Worm (Caenorhabditis elegans) whole organism, midembryonic: ENCODE data around the gene unc-116.

Experiments
- T22C8.4 ChIP-seq: fragments of 200-800 bp; sonication (Bioruptor generic); IDR thresholded peaks from 2 replicates; pipeline ENCODE4 v1.3.6; 2022; ENCODE audit warnings: missing genetic modification characterization, missing compliant biosample characterization
- cog-1 ChIP-seq: sonication (generic microtip); optimal IDR thresholded peaks from 2 replicates; lab custom pipeline; 2016; ENCODE audit warnings: missing genetic modification characterization, missing compliant biosample characterization
- flt-1 ChIP-seq: fragments of 200-800 bp; sonication (Bioruptor generic); IDR thresholded peaks from 2 replicates; pipeline ENCODE4 v1.3.6; 2022; ENCODE audit warnings: missing genetic modification characterization, missing compliant biosample characterization
- klf-2 ChIP-seq: fragments of 200-800 bp; sonication (Bioruptor generic); conservative IDR thresholded peaks from 2 replicates; pipeline ENCODE4 v1.3.6; 2022; ENCODE audit warnings: missing genetic modification reagents, missing genetic modification characterization, missing compliant biosample characterization
- med-1 ChIP-seq: sonication (generic microtip); optimal IDR thresholded peaks from 2 replicates; lab custom pipeline; 2017; ENCODE audit warnings: missing genetic modification characterization, mild to moderate bottlenecking, missing compliant biosample characterization, antibody characterized with exemption, missing genetic modification reagents; ENCODE audit not compliant: insufficient read depth
- ref-1 ChIP-seq: fragments of 200-800 bp; sonication (Bioruptor generic); conservative IDR thresholded peaks from 2 replicates; pipeline ENCODE4 v1.3.6; 2022; ENCODE audit warnings: missing genetic modification reagents, missing genetic modification characterization, missing compliant biosample characterization
- tab-1 ChIP-seq: fragments of 200-800 bp; sonication (Bioruptor generic); IDR thresholded peaks from 2 replicates; pipeline ENCODE4 v1.3.6; 2022; ENCODE audit warnings: missing genetic modification characterization, missing compliant biosample characterization
- ztf-23 ChIP-seq: fragments of 200-800 bp; sonication (Bioruptor generic); IDR thresholded peaks from 2 replicates; pipeline ENCODE4 v1.3.6; 2022; ENCODE audit warnings: missing genetic modification reagents, missing genetic modification characterization, missing compliant biosample characterization
- ztf-29 ChIP-seq: fragments of 200-800 bp; sonication (Bioruptor generic); IDR thresholded peaks from 2 replicates; pipeline ENCODE4 v1.3.6; 2022; ENCODE audit warnings: missing genetic modification reagents, missing genetic modification characterization, missing compliant biosample characterization

unc-116 gene

DNA sequence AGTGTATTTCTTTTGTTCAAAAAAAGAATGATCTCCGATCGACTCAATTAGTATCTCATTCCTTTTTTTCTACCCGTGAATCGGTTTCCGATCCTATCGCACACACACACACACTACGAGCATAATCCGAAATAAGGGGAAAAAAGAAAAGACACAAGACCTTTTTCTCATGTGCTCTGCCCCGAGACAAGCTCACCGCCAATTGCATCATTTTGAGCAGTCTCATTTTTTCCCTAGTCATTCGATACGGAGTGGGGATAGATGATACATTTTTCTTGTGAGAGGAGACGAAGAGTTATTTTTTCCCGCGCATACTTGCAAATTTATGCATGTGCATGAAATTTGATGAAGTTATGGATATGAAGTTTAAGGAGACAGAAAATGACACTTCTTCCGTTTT is 37.3 kb upstream of the unc-116 start:
- TF ChIP-seq ztf-29 = no peak
- no peak for TF ChIP-seq klf-2 (GFP tag; lab: Robert Waterston, UW)
- TF ChIP-seq med-1 = no peak
- no peak for TF ChIP-seq ztf-23
- TF ChIP-seq flt-1 (GFP tag; lab: Robert Waterston, UW) = no peak
- no peak for TF ChIP-seq T22C8.4 (GFP tag; lab: Robert Waterston, UW)
- no peak for TF ChIP-seq ref-1 (GFP tag; lab: Robert Waterston, UW)
- TF ChIP-seq tab-1 = no peak
- no peak for TF ChIP-seq cog-1

DNA sequence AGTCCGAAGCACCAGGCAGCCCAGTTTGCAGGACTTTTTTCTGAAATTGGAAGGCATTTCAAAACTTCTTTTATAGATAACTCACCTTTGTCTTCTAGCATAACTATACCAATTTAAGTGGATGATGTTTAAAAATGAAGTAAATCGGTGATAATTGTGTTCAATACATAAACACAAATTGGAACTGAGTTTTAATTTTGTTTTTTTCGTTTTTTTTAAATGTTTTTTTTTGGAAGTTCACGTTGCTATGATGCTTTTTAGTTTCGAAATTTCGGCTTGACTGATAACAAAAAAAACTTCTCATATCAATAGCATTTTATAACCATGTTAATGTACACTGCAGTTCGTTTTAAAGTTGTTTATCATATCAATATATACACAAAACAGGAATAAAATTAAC is 34.6 kb upstream of the unc-116 start, which contains the start of gene ZK353.4:
Gene ZK353.4, minus strand, starts transcription at position 101 of the 400 bp plus-strand sequence.
- TF ChIP-seq tab-1 = no peak
- TF ChIP-seq ztf-23 = no peak
- no peak for TF ChIP-seq flt-1 (GFP tag; lab: Robert Waterston, UW)
- no peak for TF ChIP-seq ztf-29
- no peak for TF ChIP-seq klf-2 (GFP tag; lab: Robert Waterston, UW)
- TF ChIP-seq med-1 = no peak
- no peak for TF ChIP-seq cog-1
- TF ChIP-seq ref-1 (GFP tag; lab: Robert Waterston, UW) = no peak

DNA sequence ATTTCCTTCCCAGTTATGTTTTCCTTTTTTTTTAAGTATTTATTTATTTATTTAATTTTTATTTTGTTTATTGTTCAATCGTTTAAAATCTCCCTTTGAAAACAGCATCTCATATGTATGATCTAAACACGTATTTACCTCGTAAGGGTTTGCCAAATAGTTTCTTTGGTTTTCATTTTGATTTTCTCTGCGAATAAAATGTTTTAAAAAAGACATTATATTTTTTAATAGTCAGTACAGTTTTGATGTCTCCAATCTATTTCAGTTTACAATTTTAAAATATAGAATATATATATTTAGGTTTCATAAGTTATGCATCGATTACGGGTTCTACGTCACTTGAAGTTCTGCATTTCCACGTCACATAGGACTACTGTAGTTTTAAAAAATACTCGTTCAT is 25.7 kb upstream of the unc-116 start, which contains the start of gene R05D3.12:
Gene R05D3.12, plus strand, starts transcription at position 301 of the 400 bp plus-strand sequence.
- TF ChIP-seq klf-2 (GFP tag; lab: Robert Waterston, UW) = no peak
- no peak for TF ChIP-seq med-1
- TF ChIP-seq cog-1 = no peak
- no peak for TF ChIP-seq tab-1
- no peak for TF ChIP-seq T22C8.4 (GFP tag; lab: Robert Waterston, UW)
- no peak for TF ChIP-seq ztf-29
- TF ChIP-seq flt-1 (GFP tag; lab: Robert Waterston, UW) = no peak
- TF ChIP-seq ref-1 (GFP tag; lab: Robert Waterston, UW) = no peak
- TF ChIP-seq ztf-23 = no peak

DNA sequence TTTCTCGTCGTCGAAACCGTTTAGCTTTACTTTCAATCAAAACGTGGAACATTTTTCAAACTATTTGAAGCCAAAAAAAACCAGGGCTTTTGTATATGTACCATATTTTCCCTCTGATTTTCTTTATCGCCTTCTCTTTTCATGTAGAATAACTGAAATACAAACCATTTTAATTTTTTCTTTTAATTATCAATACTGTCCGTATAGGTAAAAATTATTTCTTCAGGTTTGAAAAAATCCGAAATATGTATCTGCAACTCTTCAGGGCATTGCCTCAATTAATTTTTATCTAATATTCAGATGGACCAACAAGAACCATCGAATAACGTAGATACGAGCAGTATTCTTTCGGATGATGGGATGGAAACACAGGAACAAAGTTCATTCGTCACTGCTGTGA is 20.0 kb upstream of the unc-116 start, which contains the start of gene met-2:
Gene met-2, plus strand, starts transcription at position 301 of the 400 bp plus-strand sequence.
- TF ChIP-seq ref-1 (GFP tag; lab: Robert Waterston, UW) (no peak), cog-1 (no peak), med-1 (no peak), T22C8.4 (GFP tag; lab: Robert Waterston, UW) (no peak), ztf-29 (no peak), ztf-23 (no peak), tab-1 (no peak), klf-2 (GFP tag; lab: Robert Waterston, UW) (no peak), flt-1 (GFP tag; lab: Robert Waterston, UW) (no peak)

ce11 chrIII:8371595-8372305 is 16.8 kb upstream of the unc-116 start, which contains the start of gene lmbr-1:
lmbr-1 (plus strand) TSS chrIII:8372255.
- no peak for TF ChIP-seq flt-1 (GFP tag; lab: Robert Waterston, UW)
- TF ChIP-seq med-1 = no peak
- no peak for TF ChIP-seq T22C8.4 (GFP tag; lab: Robert Waterston, UW)

DNA sequence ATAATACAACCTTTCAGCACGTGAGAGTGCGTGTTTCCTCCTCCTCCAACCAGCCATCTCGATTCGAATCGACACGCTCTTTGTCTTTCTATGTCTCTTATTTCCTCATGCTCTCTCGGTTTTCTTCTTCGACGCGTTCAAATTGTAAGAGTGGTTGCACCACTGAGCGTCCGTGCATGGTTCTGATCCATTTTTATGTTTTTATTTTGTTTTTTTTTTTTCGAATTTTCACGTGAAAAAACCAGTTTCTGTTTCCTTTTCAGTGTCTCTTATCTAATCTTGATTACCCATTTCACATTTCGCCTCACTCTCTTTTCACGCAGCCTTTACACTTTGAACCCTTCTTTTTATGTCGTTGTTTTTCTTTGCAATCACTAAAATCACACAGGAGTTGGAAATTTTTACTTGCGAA is 15.9 kb upstream of the unc-116 start:
- no peak for TF ChIP-seq ref-1 (GFP tag; lab: Robert Waterston, UW)
- no peak for TF ChIP-seq T22C8.4 (GFP tag; lab: Robert Waterston, UW)
- TF ChIP-seq ztf-23 = no peak
- TF ChIP-seq klf-2 (GFP tag; lab: Robert Waterston, UW) = no peak
- no peak for TF ChIP-seq tab-1
- TF ChIP-seq ztf-29 = no peak
- no peak for TF ChIP-seq cog-1
- TF ChIP-seq med-1 = no peak
- no peak for TF ChIP-seq flt-1 (GFP tag; lab: Robert Waterston, UW)

ce11 chrIII:8370188-8370587 is 15.2 kb upstream of the unc-116 start:
- no peak for TF ChIP-seq flt-1 (GFP tag; lab: Robert Waterston, UW)
- no peak for TF ChIP-seq klf-2 (GFP tag; lab: Robert Waterston, UW)
- TF ChIP-seq med-1 = no peak
- no peak for TF ChIP-seq T22C8.4 (GFP tag; lab: Robert Waterston, UW)
- no peak for TF ChIP-seq ztf-23
- TF ChIP-seq ref-1 (GFP tag; lab: Robert Waterston, UW) = no peak
- TF ChIP-seq ztf-29 = no peak
- TF ChIP-seq cog-1 = no peak
- TF ChIP-seq tab-1 = no peak

- TF ChIP-seq klf-2 (GFP tag; lab: Robert Waterston, UW) (no peak), T22C8.4 (GFP tag; lab: Robert Waterston, UW) (no peak), ztf-29 (no peak), flt-1 (GFP tag; lab: Robert Waterston, UW) (no peak), ztf-23 (no peak), ref-1 (GFP tag; lab: Robert Waterston, UW) (no peak)
These were observed 14.2 kb upstream of the unc-116 start for ce11 chrIII:8369172-8369571.

ce11 chrIII:8368619-8369018 is 13.6 kb upstream of the unc-116 start, which contains the start of gene R05D3.9:
R05D3.9 (minus strand) TSS chrIII:8368719.
- no peak for TF ChIP-seq ztf-23
- TF ChIP-seq ztf-29 = no peak
- TF ChIP-seq T22C8.4 (GFP tag; lab: Robert Waterston, UW) = no peak
- TF ChIP-seq klf-2 (GFP tag; lab: Robert Waterston, UW) = no peak
- TF ChIP-seq med-1 = no peak
- no peak for TF ChIP-seq tab-1
- no peak for TF ChIP-seq flt-1 (GFP tag; lab: Robert Waterston, UW)
- TF ChIP-seq cog-1 = no peak
- TF ChIP-seq ref-1 (GFP tag; lab: Robert Waterston, UW) = no peak

- no peak for TF ChIP-seq tab-1
- no peak for TF ChIP-seq flt-1 (GFP tag; lab: Robert Waterston, UW)
- no peak for TF ChIP-seq ztf-29
- no peak for TF ChIP-seq med-1
- TF ChIP-seq cog-1 = no peak
- no peak for TF ChIP-seq T22C8.4 (GFP tag; lab: Robert Waterston, UW)
- no peak for TF ChIP-seq ztf-23
- no peak for TF ChIP-seq ref-1 (GFP tag; lab: Robert Waterston, UW)
- TF ChIP-seq klf-2 (GFP tag; lab: Robert Waterston, UW) = no peak
These were observed 8.5 kb upstream of the unc-116 start, which contains the start of gene R05D3.3 for ce11 chrIII:8363253-8364061. R05D3.3 (plus strand) TSS chrIII:8364011.
